Worm (Caenorhabditis elegans): ENCODE data around the gene C04E6.4.
A peak's percentile ranks its signal among the peaks of the same experiment; 100 is the strongest.

Gene C04E6.4

DNA sequence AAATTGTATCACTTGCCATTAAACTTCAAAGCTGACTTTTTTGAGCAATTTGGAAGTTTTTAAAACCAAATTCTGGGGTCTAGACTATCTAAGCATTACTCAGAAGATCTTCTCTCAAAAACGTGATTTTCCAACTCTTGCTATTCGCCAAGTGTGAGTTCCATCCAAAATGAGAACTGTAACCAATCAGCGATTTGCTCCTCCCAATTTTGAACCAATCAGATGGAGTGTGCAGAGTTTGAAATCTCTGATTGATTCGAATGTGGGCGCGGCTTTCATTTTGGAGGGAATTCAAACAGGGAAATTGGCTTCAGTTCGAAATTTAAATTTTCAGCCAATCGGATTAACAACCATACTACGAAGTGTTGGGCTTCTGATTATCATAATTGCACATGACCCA is 45.9 kb downstream of the C04E6.4 start:
- TF ChIP-seq nfya-1 (tag; optimal IDR thresholded peaks at IDR 0.05) (peak; percentile 75), ceh-24 (tag; optimal IDR thresholded peaks at IDR 0.05) (no peak), elt-2 (tag; optimal IDR thresholded peaks at IDR 0.05) (no peak), pat-9 (tag; optimal IDR thresholded peaks at IDR 0.05) (no peak)

- TF ChIP-seq ceh-22 (tag; optimal IDR thresholded peaks at IDR 0.05) (no peak), ref-2 (tag; optimal IDR thresholded peaks at IDR 0.05) (no peak), ceh-45 (GFP tag; IDR thresholded peaks at IDR 0.05) (no peak), pax-1 (tag; optimal IDR thresholded peaks at IDR 0.05) (no peak), ceh-24 (tag; optimal IDR thresholded peaks at IDR 0.05) (no peak), tbx-2 (tag; optimal IDR thresholded peaks at IDR 0.05) (no peak), syd-9 (tag; optimal IDR thresholded peaks at IDR 0.05) (no peak), unc-86 (tag; optimal IDR thresholded peaks at IDR 0.05) (no peak), sox-4 (tag; optimal IDR thresholded peaks at IDR 0.05) (no peak), unc-55 (GFP tag; optimal IDR thresholded peaks at IDR 0.05) (no peak), npax-4 (tag; optimal IDR thresholded peaks at IDR 0.05) (no peak), K09A11.1 (tag; optimal IDR thresholded peaks at IDR 0.05; ENCODE audit: insufficient read depth) (no peak), fax-1 (tag; optimal IDR thresholded peaks at IDR 0.05) (no peak), unc-42 (tag; optimal IDR thresholded peaks at IDR 0.05) (no peak), elt-2 (tag; optimal IDR thresholded peaks at IDR 0.05) (no peak)
Measured at ce11 chrV:5954747-5955146, 47.6 kb downstream of the C04E6.4 start, which contains the start of gene M03F8.6. TSS of gene M03F8.6 (minus strand) at chrV:5954847.

DNA sequence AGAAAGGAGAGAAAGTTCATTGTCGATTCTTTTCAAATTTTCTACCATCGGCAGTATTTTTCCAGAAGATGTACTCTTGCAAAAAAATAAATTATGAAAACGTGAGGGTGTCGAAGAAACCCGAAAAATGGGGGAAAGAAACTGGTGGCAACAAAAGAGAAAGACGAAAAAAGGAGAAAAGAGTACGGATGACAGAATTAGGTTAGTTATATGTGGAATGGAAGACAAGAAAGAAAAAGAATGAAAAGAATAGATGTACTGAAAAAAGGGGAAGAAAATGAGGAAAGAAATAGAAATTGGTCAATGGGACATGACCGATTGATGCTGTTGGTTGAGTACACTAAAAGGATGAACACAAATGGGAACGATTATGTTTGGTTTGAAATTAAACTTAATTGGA is 48.4 kb downstream of the C04E6.4 start:
- TF ChIP-seq unc-42 (tag; optimal IDR thresholded peaks at IDR 0.05) = peak; percentile 74
- TF ChIP-seq unc-86 (tag; optimal IDR thresholded peaks at IDR 0.05) = no peak

Measured in whole organism, late embryonic.